Worm (Caenorhabditis elegans) whole organism, L4 larva: ENCODE measurements around the gene tmem-135.

Experiments used
- ama-1 ChIP-seq: fragments of 150-350 bp; optimal IDR thresholded peaks from 2 replicates; lab custom pipeline; 2014; ENCODE audit warnings: inconsistent platforms, mixed read lengths
- ceh-28 ChIP-seq: fragments of 150-350 bp; optimal IDR thresholded peaks from 2 replicates; lab custom pipeline; 2014; ENCODE audit warnings: missing biosample characterization, missing genetic modification reagents, missing genetic modification characterization
- ceh-82 ChIP-seq: sonication (generic microtip); optimal IDR thresholded peaks from 2 replicates; lab custom pipeline; 2017; ENCODE audit warnings: missing biosample characterization, missing genetic modification characterization
- lin-13 ChIP-seq: fragments of 150-350 bp; optimal IDR thresholded peaks from 2 replicates; lab custom pipeline; 2014; ENCODE audit warnings: missing biosample characterization, missing genetic modification reagents, missing genetic modification characterization
- nhr-237 ChIP-seq: sonication (generic microtip); optimal IDR thresholded peaks from 2 replicates; lab custom pipeline; 2017; ENCODE audit warnings: missing biosample characterization, missing genetic modification characterization
- nhr-76 ChIP-seq: fragments of 150-350 bp; optimal IDR thresholded peaks from 2 replicates; lab custom pipeline; 2014; ENCODE audit warnings: missing biosample characterization, missing genetic modification characterization
- nhr-77 ChIP-seq: fragments of 150-350 bp; optimal IDR thresholded peaks from 2 replicates; lab custom pipeline; 2014; ENCODE audit warnings: missing biosample characterization, missing genetic modification characterization
- pha-4 ChIP-seq, 2 experiments: fragments of 150-350 bp in 1 of 2; fragments of 200-800 bp in 1 of 2; sonication (Bioruptor generic) in 1 of 2; IDR thresholded peaks in 1 of 2; optimal IDR thresholded peaks in 1 of 2; 2 replicates each; pipeline versions ENCODE4 v1.3.6 to Lab custom; 2014 to 2022; ENCODE audit warnings: missing genetic modification characterization in 2 of 2, missing genetic modification reagents in 2 of 2, missing biosample characterization in 1 of 2, missing compliant biosample characterization in 1 of 2
- skn-1 ChIP-seq: fragments of 150-350 bp; optimal IDR thresholded peaks from 2 replicates; lab custom pipeline; 2014; ENCODE audit warnings: missing biosample characterization, missing genetic modification characterization
- spr-3 ChIP-seq: fragments of 200-800 bp; sonication (Bioruptor generic); optimal IDR thresholded peaks from 2 replicates; lab custom pipeline; 2018; ENCODE audit warnings: mild to moderate bottlenecking, missing genetic modification characterization, missing compliant biosample characterization
- unc-39 ChIP-seq: sonication (generic microtip); optimal IDR thresholded peaks from 2 replicates; lab custom pipeline; 2017; ENCODE audit warnings: missing biosample characterization, missing genetic modification characterization
- zag-1 ChIP-seq: fragments of 150-350 bp; optimal IDR thresholded peaks from 2 replicates; lab custom pipeline; 2014; ENCODE audit warnings: missing biosample characterization, missing genetic modification characterization

- TF ChIP-seq nhr-77 (tag; lab: Kevin White, UChicago) (no peak), nhr-76 (tag; lab: Kevin White, UChicago) (no peak), unc-39 (tag; lab: Kevin White, UChicago) (no peak), ceh-28 (tag; lab: Kevin White, UChicago) (no peak), zag-1 (no peak), ama-1 (no peak), nhr-237 (no peak), skn-1 (tag; lab: Kevin White, UChicago) (no peak), ceh-82 (tag; lab: Kevin White, UChicago) (no peak), pha-4 (GFP tag; IDR thresholded peaks at IDR 0.05; lab: Robert Waterston, UW) (no peak), pha-4 (tag; optimal IDR thresholded peaks at IDR 0.05; lab: Kevin White, UChicago) (no peak), spr-3 (no peak), lin-13 (GFP tag; lab: Kevin White, UChicago) (no peak)
Measured at ce11 chrX:4718114-4718513, 44.6 kb downstream of the tmem-135 start.
